Worm (Caenorhabditis elegans): ENCODE data around the gene spin-3.
A peak's percentile ranks its signal among the peaks of the same experiment; 100 is the strongest.

The spin-3 gene

ce11 chrX:13144975-13145618 lies 15.0 kb downstream of the spin-3 start (continued):
- TF ChIP-seq aptf-2 (GFP tag; conservative IDR thresholded peaks at IDR 0.05) (peak; percentile 43; the same call in 1 of the 2 replicates), C06A6.2 (GFP tag; conservative IDR thresholded peaks at IDR 0.05) (peak; percentile 89), akir-1 (GFP tag; optimal IDR thresholded peaks at IDR 0.05) (no peak), let-607 (tag; optimal IDR thresholded peaks at IDR 0.05) (peak; percentile 53 to 90), nfya-1 (tag; optimal IDR thresholded peaks at IDR 0.05; ENCODE audit: borderline replicate concordance, insufficient read depth) (no peak), hrde-1 (tag; optimal IDR thresholded peaks at IDR 0.05; ENCODE audit: borderline replicate concordance) (no peak), sea-2 (GFP tag; IDR thresholded peaks at IDR 0.05) (peak; percentile 90), B0019.2 (GFP tag; conservative IDR thresholded peaks at IDR 0.05) (no peak), rpc-1 (optimal IDR thresholded peaks at IDR 0.05) (no peak), rpc-1 (tag; optimal IDR thresholded peaks at IDR 0.05) (no peak), F52B5.7 (tag; optimal IDR thresholded peaks at IDR 0.05) (peak; percentile 78), rec-8 (tag; optimal IDR thresholded peaks at IDR 0.05) (no peak), ceh-40 (GFP tag; IDR thresholded peaks at IDR 0.05) (0 out of 2 replicates have a peak, but pooled peaks have one; percentile 58), nhr-27 (tag; optimal IDR thresholded peaks at IDR 0.05) (peak; percentile 77), fkh-3 (tag; optimal IDR thresholded peaks at IDR 0.05) (no peak), B0336.3 (GFP tag; IDR thresholded peaks at IDR 0.05) (peak; percentile 94), hmg-20 (GFP tag; IDR thresholded peaks at IDR 0.05) (no peak), egl-18 (GFP tag; IDR thresholded peaks at IDR 0.05) (no peak; the same call in none of the 2 replicates), chd-7 (tag; optimal IDR thresholded peaks at IDR 0.05) (peak; percentile 93), F23B12.7 (tag; optimal IDR thresholded peaks at IDR 0.05; ENCODE audit: insufficient read depth) (no peak), egl-44 (GFP tag; IDR thresholded peaks at IDR 0.05) (peak; percentile 69), lin-35 (GFP tag; optimal IDR thresholded peaks at IDR 0.05) (peak in 1 of 3 experiments; percentile 54), lin-40 (tag; optimal IDR thresholded peaks at IDR 0.05) (peak; percentile 97), D2030.7 (GFP tag; IDR thresholded peaks at IDR 0.05) (no peak), nhr-179 (tag; optimal IDR thresholded peaks at IDR 0.05) (no peak), repo-1 (tag; optimal IDR thresholded peaks at IDR 0.05) (peak; percentile 61), atf-7 (tag; optimal IDR thresholded peaks at IDR 0.05) (peak; percentile 94), zfh-2 (GFP tag; conservative IDR thresholded peaks at IDR 0.05) (peak; percentile 99), F33H1.4 (GFP tag; IDR thresholded peaks at IDR 0.05) (no peak), T07F8.4 (tag; optimal IDR thresholded peaks at IDR 0.05) (peak; percentile 45), lsy-27 (tag; optimal IDR thresholded peaks at IDR 0.05; ENCODE audit: borderline replicate concordance, insufficient read depth) (no peak), let-526 (GFP tag; IDR thresholded peaks at IDR 0.05) (peak; percentile 88; the same call in 1 of the 2 replicates), F57A8.1 (GFP tag; optimal IDR thresholded peaks at IDR 0.05) (peak; percentile 30), ets-4 (GFP tag; optimal IDR thresholded peaks at IDR 0.05) (peak; percentile 95), F22D6.2 (tag; optimal IDR thresholded peaks at IDR 0.05) (peak; percentile 71), nfyb-1 (GFP tag; IDR thresholded peaks at IDR 0.05) (peak; percentile 94), snpc-1.3 (tag; optimal IDR thresholded peaks at IDR 0.05; ENCODE audit: insufficient read depth) (peak; percentile 44), T26A5.8 (tag; optimal IDR thresholded peaks at IDR 0.05) (no peak), gei-17 (GFP tag; optimal IDR thresholded peaks at IDR 0.05) (peak; percentile 90), athp-1 (tag; optimal IDR thresholded peaks at IDR 0.05) (peak; percentile 77), attf-5 (GFP tag; optimal IDR thresholded peaks at IDR 0.05) (peak; percentile 77), F49E8.2 (tag; optimal IDR thresholded peaks at IDR 0.05; ENCODE audit: insufficient read depth) (no peak), ekl-4 (GFP tag; IDR thresholded peaks at IDR 0.05) (peak; percentile 86), B0261.1 (tag; optimal IDR thresholded peaks at IDR 0.05) (peak; percentile 27), bed-1 (GFP tag; IDR thresholded peaks at IDR 0.05) (no peak), hsf-1 (GFP tag; IDR thresholded peaks at IDR 0.05) (peak; percentile 45; the same call in 1 of the 2 replicates)

All from whole organism, young adult.